Worm (Caenorhabditis elegans) whole organism, L4/young adult: Measurements from ENCODE around the gene Y40H7A.10.

Source experiments
- W03F9.2 ChIP-seq: fragments of 150-350 bp; optimal IDR thresholded peaks from 2 replicates; lab custom pipeline; 2014; ENCODE audit warnings: missing biosample characterization, missing genetic modification characterization
- dao-5 ChIP-seq: sonication (generic microtip); optimal IDR thresholded peaks from 2 replicates; lab custom pipeline; 2016; ENCODE audit warnings: missing genotype, missing genetic modification characterization, moderate library complexity, missing compliant biosample characterization
- him-1 ChIP-seq: sonication (generic microtip); optimal IDR thresholded peaks from 2 replicates; lab custom pipeline; 2016; ENCODE audit warnings: missing genotype, missing genetic modification reagents, missing genetic modification characterization, missing compliant biosample characterization

DNA sequence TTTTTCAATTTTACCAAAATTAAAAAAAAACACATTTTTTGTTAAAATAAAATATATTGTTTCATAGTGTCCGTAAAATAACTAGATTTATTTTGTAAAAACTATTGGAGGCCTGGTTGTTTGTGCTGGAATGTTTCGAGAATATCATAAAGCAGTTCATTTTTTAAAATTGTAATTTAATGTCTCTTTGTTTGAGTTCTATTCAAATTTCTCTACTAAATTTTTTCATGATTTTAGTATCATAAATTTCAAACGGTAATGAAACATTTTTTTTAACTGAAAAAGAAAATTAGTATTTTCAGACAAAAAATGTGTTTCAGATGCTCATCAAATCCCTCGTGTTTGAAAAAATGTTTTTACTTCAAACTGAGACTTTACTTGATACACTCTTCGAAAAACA is 49.8 kb downstream of the Y40H7A.10 start:
- TF ChIP-seq dao-5 (tag; lab: Kevin White, UChicago) = no peak
- no peak for TF ChIP-seq W03F9.2 (tag; lab: Kevin White, UChicago)
- no peak for TF ChIP-seq him-1 (tag; lab: Kevin White, UChicago)
